Worm (Caenorhabditis elegans): Measurements from ENCODE around the gene xol-1.

Gene xol-1

DNA sequence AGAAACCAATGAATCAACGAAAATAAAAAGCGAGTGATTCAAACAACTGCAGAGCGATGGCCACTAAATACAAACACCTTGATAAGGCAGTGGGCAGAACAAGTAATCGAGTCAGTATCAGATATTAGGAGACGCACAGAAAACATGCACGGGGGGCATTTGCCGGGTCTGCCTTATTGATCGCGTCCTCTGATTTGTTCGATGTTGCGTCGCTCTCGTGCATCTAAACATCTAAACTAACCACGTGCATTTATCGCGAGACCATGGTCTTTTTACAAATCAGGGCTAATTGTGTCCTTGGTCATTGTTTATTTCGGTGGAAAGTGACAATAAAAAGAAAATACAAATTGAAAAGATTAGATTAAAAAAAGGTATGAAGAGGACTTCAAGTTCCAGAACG is 42.8 kb downstream of the xol-1 start, which contains the start of gene K07E3.4:
Gene K07E3.4, minus strand, starts transcription at position 100 of the 400 bp plus-strand sequence.
- no peak for TF ChIP-seq dmd-4 (tag; optimal IDR thresholded peaks at IDR 0.05)
- TF ChIP-seq elt-3 (tag; optimal IDR thresholded peaks at IDR 0.05), result no peak
- peak; percentile 59 for TF ChIP-seq F13H6.1 (tag; optimal IDR thresholded peaks at IDR 0.05)
- TF ChIP-seq nhr-6 (tag; optimal IDR thresholded peaks at IDR 0.05), result peak; percentile 55
- no peak for TF ChIP-seq sem-4 (tag; optimal IDR thresholded peaks at IDR 0.05)
- no peak for TF ChIP-seq nhr-23 (tag; optimal IDR thresholded peaks at IDR 0.05)
- TF ChIP-seq unc-62 (GFP tag; optimal IDR thresholded peaks at IDR 0.05), result no peak
- TF ChIP-seq ama-1 (optimal IDR thresholded peaks at IDR 0.05), result peak; percentile 40
- TF ChIP-seq unc-39 (tag; optimal IDR thresholded peaks at IDR 0.05), result no peak
- peak; percentile 78 for TF ChIP-seq blmp-1 (tag; optimal IDR thresholded peaks at IDR 0.05; ENCODE audit: insufficient read depth)
- TF ChIP-seq Y55F3AM.14 (GFP tag; optimal IDR thresholded peaks at IDR 0.05), result peak; percentile 12
- TF ChIP-seq nhr-11 (tag; optimal IDR thresholded peaks at IDR 0.05), result no peak
- peak; percentile 90 for TF ChIP-seq nhr-25 (tag; optimal IDR thresholded peaks at IDR 0.05)
- no peak for TF ChIP-seq zag-1 (tag; optimal IDR thresholded peaks at IDR 0.05)
- TF ChIP-seq lin-11 (tag; optimal IDR thresholded peaks at IDR 0.05), result peak; percentile 5
- TF ChIP-seq mbf-1 (tag; optimal IDR thresholded peaks at IDR 0.05), result no peak
- peak; percentile 13 for TF ChIP-seq C34F6.9 (tag; optimal IDR thresholded peaks at IDR 0.05)
- TF ChIP-seq nhr-129 (tag; optimal IDR thresholded peaks at IDR 0.05), result peak; percentile 70
- TF ChIP-seq fos-1 (tag; optimal IDR thresholded peaks at IDR 0.05), result peak; percentile 75
- TF ChIP-seq ceh-16 (tag; optimal IDR thresholded peaks at IDR 0.05), result peak; percentile 74
- peak; percentile 78 for TF ChIP-seq nhr-21 (tag; optimal IDR thresholded peaks at IDR 0.05)
- TF ChIP-seq ZK546.5 (tag; optimal IDR thresholded peaks at IDR 0.05), result no peak
- TF ChIP-seq R02D3.7 (tag; optimal IDR thresholded peaks at IDR 0.05), result no peak
- peak; percentile 65 for TF ChIP-seq gmeb-1 (tag; optimal IDR thresholded peaks at IDR 0.05)
- no peak for TF ChIP-seq snpc-4 (tag; optimal IDR thresholded peaks at IDR 0.05)
- no peak for TF ChIP-seq egl-27 (tag; optimal IDR thresholded peaks at IDR 0.05)
- no peak for TF ChIP-seq elt-1 (tag; optimal IDR thresholded peaks at IDR 0.05)
- no peak for TF ChIP-seq peb-1 (tag; optimal IDR thresholded peaks at IDR 0.05)
- TF ChIP-seq mdl-1 (tag; optimal IDR thresholded peaks at IDR 0.05), result peak; percentile 59 to 90
- no peak for TF ChIP-seq ztf-1 (GFP tag; conservative IDR thresholded peaks at IDR 0.05)
- TF ChIP-seq lin-13 (GFP tag; optimal IDR thresholded peaks at IDR 0.05), result no peak
- TF ChIP-seq sma-3 (GFP tag; optimal IDR thresholded peaks at IDR 0.05), result peak; percentile 92
- no peak for TF ChIP-seq ztf-11 (tag; optimal IDR thresholded peaks at IDR 0.05)
- TF ChIP-seq crh-2 (tag; optimal IDR thresholded peaks at IDR 0.05), result peak; percentile 75
- TF ChIP-seq skn-1 (tag; optimal IDR thresholded peaks at IDR 0.05), result no peak
- TF ChIP-seq nhr-77 (tag; optimal IDR thresholded peaks at IDR 0.05), result no peak
- no peak for TF ChIP-seq lin-39 (tag; optimal IDR thresholded peaks at IDR 0.05)
- TF ChIP-seq ceh-82 (tag; optimal IDR thresholded peaks at IDR 0.05), result no peak
- TF ChIP-seq unc-55 (GFP tag; optimal IDR thresholded peaks at IDR 0.05), result no peak
- peak in 1 of 2 experiments; percentile 37 for TF ChIP-seq lsy-2 (tag; optimal IDR thresholded peaks at IDR 0.05)
- TF ChIP-seq aly-2 (tag; optimal IDR thresholded peaks at IDR 0.05), result no peak
- TF ChIP-seq ztf-4 (tag; optimal IDR thresholded peaks at IDR 0.05), result no peak
- TF ChIP-seq mab-5 (tag; optimal IDR thresholded peaks at IDR 0.05), result no peak
- no peak for TF ChIP-seq alr-1 (tag; optimal IDR thresholded peaks at IDR 0.05)
- no peak for TF ChIP-seq nhr-237 (tag; optimal IDR thresholded peaks at IDR 0.05)
- TF ChIP-seq nhr-12 (tag; optimal IDR thresholded peaks at IDR 0.05), result no peak
- no peak for TF ChIP-seq nhr-10 (tag; optimal IDR thresholded peaks at IDR 0.05)
- TF ChIP-seq sma-9 (GFP tag; optimal IDR thresholded peaks at IDR 0.05), result peak; percentile 90
- TF ChIP-seq sma-9 (tag; optimal IDR thresholded peaks at IDR 0.05), result no peak

Measured in whole organism, L2 larva.